Worm (Caenorhabditis elegans) whole organism, L4 larva: ENCODE data around the gene Y7A5A.24.
A peak's percentile ranks its signal among the peaks of the same experiment; 100 is the strongest.

ENCODE experiments used
- D1046.2 ChIP-seq: fragments of 200-800 bp; sonication (Bioruptor generic); IDR thresholded peaks from 2 replicates; pipeline ENCODE4 v1.3.6; 2022; ENCODE audit warnings: missing genetic modification characterization, missing compliant biosample characterization
- F10B5.3 ChIP-seq: sonication (generic microtip); optimal IDR thresholded peaks from 2 replicates; lab custom pipeline; 2016; ENCODE audit warnings: mild to moderate bottlenecking, missing genetic modification characterization, missing compliant biosample characterization
- F37D6.2 ChIP-seq: sonication (generic microtip); optimal IDR thresholded peaks from 2 replicates; lab custom pipeline; 2016; ENCODE audit warnings: mild to moderate bottlenecking, missing genetic modification characterization, missing compliant biosample characterization
- T20F7.1 ChIP-seq: fragments of 200-800 bp; sonication (Bioruptor generic); optimal IDR thresholded peaks from 2 replicates; lab custom pipeline; 2018; ENCODE audit warnings: mild to moderate bottlenecking, missing genetic modification characterization, missing compliant biosample characterization
- T26A8.4 ChIP-seq: fragments of 200-800 bp; sonication (Bioruptor generic); IDR thresholded peaks from 2 replicates; pipeline ENCODE4 v1.3.6; 2022; ENCODE audit warnings: missing genetic modification characterization, missing compliant biosample characterization
- ZK337.2 ChIP-seq: fragments of 200-800 bp; sonication (Bioruptor generic); IDR thresholded peaks from 2 replicates; pipeline ENCODE4 v1.3.6; 2022; ENCODE audit warnings: missing genetic modification reagents, missing genetic modification characterization, missing compliant biosample characterization
- ZK546.5 ChIP-seq, 2 experiments: sonication (generic microtip); optimal IDR thresholded peaks; 2 replicates each; lab custom pipeline; 2017; ENCODE audit warnings: missing biosample characterization in 2 of 2, missing genetic modification characterization in 2 of 2
- aha-1 ChIP-seq: fragments of 150-350 bp; peaks from one replicate; lab custom pipeline; 2014; ENCODE audit warnings: missing biosample characterization, missing genetic modification characterization
- attf-4 ChIP-seq: sonication (generic microtip); optimal IDR thresholded peaks from 3 replicates; lab custom pipeline; 2017; ENCODE audit warnings: missing biosample characterization, missing genetic modification characterization
- ceh-44 ChIP-seq: fragments of 200-800 bp; sonication (Bioruptor generic); IDR thresholded peaks from 2 replicates; pipeline ENCODE4 v1.3.6; 2022; ENCODE audit warnings: missing genetic modification reagents, missing genetic modification characterization, missing compliant biosample characterization
- ces-1 ChIP-seq: fragments of 150-350 bp; sonication (generic microtip); optimal IDR thresholded peaks from 4 replicates; lab custom pipeline; 2014; ENCODE audit warnings: missing biosample characterization, missing genetic modification reagents, missing genetic modification characterization
- dmd-6 ChIP-seq: fragments of 200-800 bp; sonication (Bioruptor generic); IDR thresholded peaks from 2 replicates; pipeline ENCODE4 v1.3.6; 2022; ENCODE audit warnings: missing genetic modification reagents, missing genetic modification characterization, missing compliant biosample characterization
- dmd-9 ChIP-seq: fragments of 200-800 bp; sonication (Bioruptor generic); IDR thresholded peaks from 2 replicates; pipeline ENCODE4 v1.3.6; 2022; ENCODE audit warnings: missing genetic modification reagents, missing genetic modification characterization, missing compliant biosample characterization
- dpl-1 ChIP-seq: fragments of 150-350 bp; optimal IDR thresholded peaks from 2 replicates; lab custom pipeline; 2014; ENCODE audit warnings: missing biosample characterization, missing genetic modification reagents, missing genetic modification characterization
- duxl-1 ChIP-seq: sonication (generic microtip); optimal IDR thresholded peaks from 2 replicates; lab custom pipeline; 2016; ENCODE audit warnings: mild to moderate bottlenecking, missing genetic modification characterization, moderate library complexity, missing compliant biosample characterization; ENCODE audit not compliant: poor library complexity
- dve-1 ChIP-seq: sonication (generic microtip); optimal IDR thresholded peaks from 2 replicates; lab custom pipeline; 2017; ENCODE audit warnings: antibody characterized with exemption, mild to moderate bottlenecking, missing genetic modification characterization, missing compliant biosample characterization; ENCODE audit not compliant: insufficient read depth
- egl-27 ChIP-seq: sonication (generic microtip); optimal IDR thresholded peaks from 3 replicates; lab custom pipeline; 2017; ENCODE audit warnings: missing biosample characterization, missing genetic modification reagents, missing genetic modification characterization
- egl-43 ChIP-seq: fragments of 200-800 bp; sonication (Bioruptor generic); IDR thresholded peaks from 2 replicates; pipeline ENCODE4 v1.3.6; 2022; ENCODE audit warnings: missing genetic modification reagents, missing genetic modification characterization, missing compliant biosample characterization
- fkh-10 ChIP-seq: fragments of 150-350 bp; optimal IDR thresholded peaks from 2 replicates; lab custom pipeline; 2014; ENCODE audit warnings: missing biosample characterization, missing genetic modification reagents, missing genetic modification characterization
- gei-8 ChIP-seq: fragments of 200-800 bp; sonication (Bioruptor generic); optimal IDR thresholded peaks from 2 replicates; lab custom pipeline; 2018; ENCODE audit warnings: mild to moderate bottlenecking, missing genetic modification characterization, missing compliant biosample characterization
- hif-1 ChIP-seq, 2 experiments: sonication (generic microtip); optimal IDR thresholded peaks; 2 replicates each; lab custom pipeline; 2016 to 2017; ENCODE audit warnings: missing compliant biosample characterization in 2 of 2, missing genetic modification characterization in 2 of 2, missing genetic modification reagents in 2 of 2, missing genotype in 2 of 2, mild to moderate bottlenecking in 1 of 2
- hlh-11 ChIP-seq: fragments of 200-800 bp; sonication (Bioruptor generic); optimal IDR thresholded peaks from 2 replicates; lab custom pipeline; 2018; ENCODE audit warnings: mild to moderate bottlenecking, missing genetic modification characterization, missing compliant biosample characterization
- hmg-1.1 ChIP-seq: fragments of 200-800 bp; sonication (Bioruptor generic); IDR thresholded peaks from 2 replicates; pipeline ENCODE4 v1.3.6; 2022; ENCODE audit warnings: missing genetic modification reagents, missing genetic modification characterization, missing compliant biosample characterization
- lin-38 ChIP-seq: fragments of 200-800 bp; sonication (Bioruptor generic); IDR thresholded peaks from 2 replicates; pipeline ENCODE4 v1.3.6; 2022; ENCODE audit warnings: missing genetic modification reagents, missing genetic modification characterization, missing compliant biosample characterization
- madf-9 ChIP-seq: fragments of 200-800 bp; sonication (Bioruptor generic); conservative IDR thresholded peaks from 2 replicates; pipeline ENCODE4 v1.3.6; 2022; ENCODE audit warnings: missing genetic modification reagents, missing genetic modification characterization, missing compliant biosample characterization
- mdl-1 ChIP-seq, 2 experiments: fragments of 150-350 bp in 1 of 2; sonication (generic microtip) in 1 of 2; optimal IDR thresholded peaks; 2 replicates each; lab custom pipeline; 2014 to 2017; ENCODE audit warnings: missing biosample characterization in 2 of 2, missing genetic modification characterization in 2 of 2
- mdt-29 ChIP-seq: fragments of 200-800 bp; sonication (Bioruptor generic); IDR thresholded peaks from 2 replicates; pipeline ENCODE4 v1.3.6; 2022; ENCODE audit warnings: missing genetic modification reagents, missing genetic modification characterization, missing compliant biosample characterization
- mes-2 ChIP-seq: sonication (generic microtip); optimal IDR thresholded peaks from 2 replicates; lab custom pipeline; 2016; ENCODE audit warnings: missing genotype, mild to moderate bottlenecking, missing genetic modification characterization, missing compliant biosample characterization; ENCODE audit not compliant: poor library complexity, severe bottlenecking
- mxl-3 ChIP-seq: fragments of 200-800 bp; sonication (Bioruptor generic); optimal IDR thresholded peaks from 2 replicates; lab custom pipeline; 2018; ENCODE audit warnings: mild to moderate bottlenecking, missing genetic modification characterization, missing compliant biosample characterization
- nhr-10 ChIP-seq: fragments of 150-350 bp; optimal IDR thresholded peaks from 2 replicates; lab custom pipeline; 2014; ENCODE audit warnings: missing biosample characterization, missing genetic modification characterization
- nhr-25 ChIP-seq: sonication (generic microtip); optimal IDR thresholded peaks from 2 replicates; lab custom pipeline; 2017; ENCODE audit warnings: missing genetic modification characterization, mild to moderate bottlenecking, missing compliant biosample characterization, antibody characterized with exemption, moderate library complexity, borderline replicate concordance; ENCODE audit not compliant: insufficient read depth
- nhr-41 ChIP-seq: fragments of 200-800 bp; sonication (Bioruptor generic); IDR thresholded peaks from 2 replicates; pipeline ENCODE4 v1.3.6; 2022; ENCODE audit warnings: missing genetic modification reagents, missing genetic modification characterization, missing compliant biosample characterization
- nhr-42 ChIP-seq: fragments of 200-800 bp; sonication (Bioruptor generic); IDR thresholded peaks from 2 replicates; pipeline ENCODE4 v1.3.6; 2022; ENCODE audit warnings: missing genetic modification characterization, missing compliant biosample characterization
- php-3 ChIP-seq: fragments of 200-800 bp; sonication (Bioruptor generic); IDR thresholded peaks from 2 replicates; pipeline ENCODE4 v1.3.6; 2022; ENCODE audit warnings: missing genetic modification reagents, missing genetic modification characterization, missing compliant biosample characterization
- rbr-2 ChIP-seq: sonication (generic microtip); optimal IDR thresholded peaks from 2 replicates; lab custom pipeline; 2016; ENCODE audit warnings: missing genotype, missing genetic modification characterization, missing compliant biosample characterization
- saeg-2 ChIP-seq: fragments of 200-800 bp; sonication (Bioruptor generic); IDR thresholded peaks from 2 replicates; pipeline ENCODE4 v1.3.6; 2022; ENCODE audit warnings: missing genetic modification reagents, missing genetic modification characterization, missing compliant biosample characterization
- set-16 ChIP-seq: fragments of 200-800 bp; sonication (Bioruptor generic); IDR thresholded peaks from 2 replicates; pipeline ENCODE4 v1.3.6; 2022; ENCODE audit warnings: missing genetic modification reagents, missing genetic modification characterization, missing compliant biosample characterization
- skn-1 ChIP-seq: fragments of 150-350 bp; optimal IDR thresholded peaks from 2 replicates; lab custom pipeline; 2014; ENCODE audit warnings: missing biosample characterization, missing genetic modification characterization
- snpc-4 ChIP-seq: fragments of 150-350 bp; optimal IDR thresholded peaks from 2 replicates; lab custom pipeline; 2014; ENCODE audit warnings: missing biosample characterization, missing genetic modification characterization
- spr-1 ChIP-seq: sonication (generic microtip); optimal IDR thresholded peaks from 2 replicates; lab custom pipeline; 2016; ENCODE audit warnings: mild to moderate bottlenecking, missing genetic modification characterization, missing compliant biosample characterization
- spr-3 ChIP-seq: fragments of 200-800 bp; sonication (Bioruptor generic); optimal IDR thresholded peaks from 2 replicates; lab custom pipeline; 2018; ENCODE audit warnings: mild to moderate bottlenecking, missing genetic modification characterization, missing compliant biosample characterization
- tra-1 ChIP-seq: fragments of 200-800 bp; sonication (Bioruptor generic); IDR thresholded peaks from 2 replicates; pipeline ENCODE4 v1.3.6; 2022; ENCODE audit warnings: missing genetic modification reagents, missing genetic modification characterization, missing compliant biosample characterization
- unc-130 ChIP-seq: sonication (generic microtip); optimal IDR thresholded peaks from 2 replicates; lab custom pipeline; 2016; ENCODE audit warnings: missing genetic modification reagents, missing genetic modification characterization, missing compliant biosample characterization
- unc-39 ChIP-seq: sonication (generic microtip); optimal IDR thresholded peaks from 2 replicates; lab custom pipeline; 2017; ENCODE audit warnings: missing biosample characterization, missing genetic modification characterization
- unc-62 ChIP-seq, 3 experiments: fragments of 150-350 bp in 1 of 3; sonication (generic microtip); optimal IDR thresholded peaks in 2 of 3; peaks in 1 of 3; 1 replicate in 1 of 3; 2 replicates in 2 of 3; lab custom pipeline; 2014 to 2017; ENCODE audit warnings: missing biosample characterization in 3 of 3, missing genetic modification characterization in 3 of 3, missing genetic modification reagents in 3 of 3, missing genotype in 1 of 3
- vab-7 ChIP-seq: fragments of 200-800 bp; sonication (Bioruptor generic); IDR thresholded peaks from 2 replicates; pipeline ENCODE4 v1.3.6; 2022; ENCODE audit warnings: missing genetic modification reagents, missing genetic modification characterization, missing compliant biosample characterization
- zag-1 ChIP-seq: fragments of 150-350 bp; optimal IDR thresholded peaks from 2 replicates; lab custom pipeline; 2014; ENCODE audit warnings: missing biosample characterization, missing genetic modification characterization
- zfp-2 ChIP-seq: sonication (generic microtip); optimal IDR thresholded peaks from 2 replicates; lab custom pipeline; 2016; ENCODE audit warnings: mild to moderate bottlenecking, missing genetic modification characterization, missing compliant biosample characterization
- zfp-3 ChIP-seq: fragments of 200-800 bp; sonication (Bioruptor generic); conservative IDR thresholded peaks from 2 replicates; pipeline ENCODE4 v1.3.6; 2022; ENCODE audit warnings: missing genetic modification reagents, missing genetic modification characterization, missing compliant biosample characterization
- zip-2 ChIP-seq: fragments of 150-350 bp; optimal IDR thresholded peaks from 2 replicates; lab custom pipeline; 2014; ENCODE audit warnings: missing biosample characterization, missing genetic modification characterization

The Y7A5A.24 gene

DNA sequence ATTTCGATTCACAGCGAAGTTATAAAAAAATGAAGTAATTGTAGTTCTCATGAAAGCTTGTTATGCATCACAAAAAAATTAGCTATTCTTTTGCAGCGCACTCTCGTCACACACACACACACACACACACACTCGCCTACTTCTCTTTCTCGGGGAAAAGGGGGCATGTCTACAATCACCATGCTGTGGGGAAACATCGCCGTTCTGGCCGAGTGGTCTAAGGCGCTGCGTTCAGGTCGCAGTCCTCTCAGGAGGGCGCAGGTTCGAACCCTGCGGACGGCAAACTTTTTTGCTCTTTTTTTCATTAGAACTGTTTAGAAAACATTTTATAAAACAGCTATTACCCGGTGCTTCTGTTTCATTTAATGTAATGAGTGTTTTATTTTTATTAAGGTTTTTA, 40.1 kb downstream of the Y7A5A.24 start (continued):
- TF ChIP-seq hmg-1.1 (GFP tag; lab: Robert Waterston, UW) (peak; percentile 97), hlh-11 (tag; lab: Kevin White, UChicago) (peak; percentile 74), aha-1 (no peak), egl-43 (GFP tag; lab: Robert Waterston, UW) (peak; percentile 96), zip-2 (tag; lab: Kevin White, UChicago) (no peak), zag-1 (tag; lab: Kevin White, UChicago) (no peak), spr-1 (tag; lab: Kevin White, UChicago) (peak; percentile 63), F10B5.3 (peak; percentile 12), rbr-2 (tag; lab: Kevin White, UChicago) (peak; percentile 78), mdl-1 (tag; optimal IDR thresholded peaks at IDR 0.05; lab: Kevin White, UChicago) (peak in 1 of 2 experiments; percentile 15), nhr-10 (no peak), T20F7.1 (GFP tag; lab: Kevin White, UChicago) (peak; percentile 68), fkh-10 (GFP tag; lab: Kevin White, UChicago) (peak; percentile 39), ces-1 (no peak), vab-7 (GFP tag; lab: Robert Waterston, UW) (peak; percentile 86), lin-38 (GFP tag; lab: Robert Waterston, UW) (peak; percentile 79), unc-62 (GFP tag; optimal IDR thresholded peaks at IDR 0.05 in 1 of 2; lab: Kevin White, UChicago) (no peak), unc-62 (tag; optimal IDR thresholded peaks at IDR 0.05; lab: Kevin White, UChicago) (no peak), skn-1 (no peak), madf-9 (GFP tag; lab: Robert Waterston, UW) (peak; percentile 82), nhr-41 (GFP tag; lab: Robert Waterston, UW) (0 out of 2 replicates have a peak, but pooled peaks have one; percentile 40), dmd-6 (GFP tag; lab: Robert Waterston, UW) (peak; percentile 80), php-3 (GFP tag; lab: Robert Waterston, UW) (0 out of 2 replicates have a peak, but pooled peaks have one; percentile 40), snpc-4 (no peak), gei-8 (GFP tag; lab: Kevin White, UChicago) (no peak), T26A8.4 (GFP tag; lab: Robert Waterston, UW) (peak; percentile 83), unc-130 (GFP tag; lab: Kevin White, UChicago) (peak; percentile 21), attf-4 (tag; lab: Kevin White, UChicago) (no peak), ZK337.2 (GFP tag; lab: Robert Waterston, UW) (no peak), mes-2 (peak; percentile 77), dpl-1 (GFP tag; lab: Kevin White, UChicago) (peak; percentile 1), zfp-3 (GFP tag; lab: Robert Waterston, UW) (no peak), mxl-3 (GFP tag; lab: Kevin White, UChicago) (peak; percentile 4), mdt-29 (GFP tag; lab: Robert Waterston, UW) (peak; percentile 48; the same call in 1 of the 2 replicates), ZK546.5 (tag; optimal IDR thresholded peaks at IDR 0.05; lab: Kevin White, UChicago) (no peak), D1046.2 (GFP tag; lab: Robert Waterston, UW) (peak; percentile 79; the same call in 1 of the 2 replicates), set-16 (GFP tag; lab: Robert Waterston, UW) (peak; percentile 75), unc-39 (no peak), saeg-2 (GFP tag; lab: Robert Waterston, UW) (no peak), dve-1 (tag; lab: Kevin White, UChicago) (peak; percentile 55), nhr-25 (tag; lab: Kevin White, UChicago) (no peak), dmd-9 (GFP tag; lab: Robert Waterston, UW) (peak; percentile 88), zfp-2 (peak; percentile 17), spr-3 (GFP tag; lab: Kevin White, UChicago) (no peak), tra-1 (GFP tag; lab: Robert Waterston, UW) (peak; percentile 75), F37D6.2 (tag; lab: Kevin White, UChicago) (peak; percentile 67), duxl-1 (tag; lab: Kevin White, UChicago) (peak; percentile 82), ceh-44 (GFP tag; lab: Robert Waterston, UW) (peak; percentile 89), nhr-42 (GFP tag; lab: Robert Waterston, UW) (peak; percentile 83), hif-1 (tag; optimal IDR thresholded peaks at IDR 0.05; lab: Kevin White, UChicago) (peak in 1 of 2 experiments; percentile 65), egl-27 (tag; lab: Kevin White, UChicago) (no peak)
